Worm (Caenorhabditis elegans) whole organism, L4 larva: ENCODE measurements around the gene nhr-221.

ENCODE experiments used
- aly-2 ChIP-seq: sonication (generic microtip); optimal IDR thresholded peaks from 2 replicates; lab custom pipeline; 2018; ENCODE audit warnings: missing biosample characterization, missing genetic modification characterization
- ama-1 ChIP-seq: fragments of 150-350 bp; optimal IDR thresholded peaks from 2 replicates; lab custom pipeline; 2014; ENCODE audit warnings: inconsistent platforms, mixed read lengths
- nhr-77 ChIP-seq: fragments of 150-350 bp; optimal IDR thresholded peaks from 2 replicates; lab custom pipeline; 2014; ENCODE audit warnings: missing biosample characterization, missing genetic modification characterization

DNA sequence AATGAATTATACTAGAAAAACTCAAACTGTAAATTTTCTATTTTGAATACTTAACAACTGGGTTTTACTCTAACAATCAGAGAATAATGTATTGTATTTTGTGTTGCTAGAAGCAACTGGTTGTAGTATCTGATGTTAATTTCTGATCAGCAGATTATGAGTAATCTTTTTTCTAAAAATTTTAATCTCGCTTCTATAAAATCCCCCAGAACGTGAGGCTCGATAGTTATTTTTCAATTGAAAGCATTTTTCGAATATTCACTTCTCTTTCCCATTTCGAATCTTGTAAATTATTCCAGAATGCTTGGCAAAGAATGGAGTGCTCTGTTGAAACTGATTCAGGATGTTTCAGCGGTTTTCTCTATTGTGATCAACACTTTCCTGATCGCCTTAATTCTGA, 17.3 kb downstream of the nhr-221 start, which contains the start of gene str-227:
- no peak for TF ChIP-seq ama-1 (lab: Kevin White, UChicago)
- TF ChIP-seq aly-2 = no peak
- no peak for TF ChIP-seq nhr-77 (tag; lab: Kevin White, UChicago)
